Fruit fly (Drosophila melanogaster) Kc167 (cell line): Measurements from ENCODE around the gene nmdyn-D6.

Source experiments
- Myc ChIP-seq: fragments of >200 bp; optimal IDR thresholded peaks from 2 replicates; lab custom pipeline; 2017; ENCODE audit warnings: missing external identifiers
- insv ChIP-seq: fragments of >200 bp; optimal IDR thresholded peaks from 3 replicates; lab custom pipeline; 2018; ENCODE audit warnings: missing external identifiers
- ttk ChIP-seq: sonication (Bioruptor generic); optimal IDR thresholded peaks from 2 replicates; lab custom pipeline; 2017; ENCODE audit warnings: missing external identifiers

DNA sequence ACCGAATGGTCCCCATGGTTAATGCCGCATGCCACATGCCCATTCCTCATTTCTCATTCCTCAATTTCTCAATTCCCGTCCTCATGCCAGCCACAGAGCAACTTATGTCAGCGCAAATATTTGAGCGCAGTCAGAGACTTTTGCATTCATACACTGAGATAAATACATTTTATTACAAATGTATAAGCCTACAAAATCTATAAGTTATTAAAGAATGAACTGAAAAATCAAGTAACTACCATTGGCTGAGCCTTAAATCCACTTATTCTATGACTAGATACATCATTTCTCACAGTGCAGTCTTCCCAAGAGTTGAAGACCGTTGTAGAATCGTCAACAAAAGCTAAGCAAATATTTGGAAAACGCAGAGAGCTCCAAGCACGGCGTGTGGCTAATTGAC, 38.7 kb downstream of the nmdyn-D6 start:
- TF ChIP-seq insv (lab: Kevin White, UChicago) (no peak), Myc (no peak), ttk (lab: Kevin White, UChicago) (no peak)
